Fruit fly (Drosophila melanogaster) whole organism, embryonic: ENCODE data around the gene CG15882.

Experiments used
- ATbp ChIP-seq: fragments of 200-800 bp; sonication (Bioruptor generic); optimal IDR thresholded peaks from 2 replicates; lab custom pipeline; 2017; ENCODE audit warnings: missing biosample characterization, mild to moderate bottlenecking, missing genetic modification characterization, missing genetic modification reagents
- Bdp1 ChIP-seq: fragments of 200-800 bp; sonication (Bioruptor generic); optimal IDR thresholded peaks from 3 replicates; lab custom pipeline; 2016; ENCODE audit warnings: missing biosample characterization, missing genetic modification characterization
- Bteb2 ChIP-seq: fragments of 200-800 bp; sonication (Bioruptor generic); optimal IDR thresholded peaks from 2 replicates; lab custom pipeline; 2016; ENCODE audit warnings: missing biosample characterization, missing genetic modification characterization
- CG10267 ChIP-seq: fragments of 200-800 bp; sonication (Bioruptor generic); optimal IDR thresholded peaks from 2 replicates; lab custom pipeline; 2018; ENCODE audit warnings: missing biosample characterization, mild to moderate bottlenecking, missing genetic modification characterization, moderate library complexity
- CG15479 ChIP-seq: fragments of 200-800 bp; sonication (Bioruptor generic); optimal IDR thresholded peaks from 3 replicates; lab custom pipeline; 2019; ENCODE audit warnings: missing biosample characterization, mild to moderate bottlenecking, missing genetic modification characterization, moderate library complexity
- CG17612 ChIP-seq: fragments of 200-800 bp; sonication (Bioruptor generic); IDR thresholded peaks from 2 replicates; pipeline ENCODE4 v1.3.6; 2022; ENCODE audit warnings: missing biosample characterization, missing genetic modification characterization
- CG1832 ChIP-seq: fragments of 200-800 bp; sonication (Bioruptor generic); optimal IDR thresholded peaks from 2 replicates; lab custom pipeline; 2017; ENCODE audit warnings: missing biosample characterization, mild to moderate bottlenecking, missing genetic modification characterization, inconsistent platforms
- CG2875 ChIP-seq: fragments of 200-800 bp; sonication (Bioruptor generic); optimal IDR thresholded peaks from 2 replicates; lab custom pipeline; 2017; ENCODE audit warnings: missing biosample characterization, mild to moderate bottlenecking, missing genetic modification characterization, missing genetic modification reagents
- CG3838 ChIP-seq: fragments of 200-800 bp; sonication (Bioruptor generic); optimal IDR thresholded peaks from 3 replicates; lab custom pipeline; 2016; ENCODE audit warnings: missing biosample characterization, missing genetic modification characterization
- CG5245 ChIP-seq: fragments of 200-800 bp; sonication (Bioruptor generic); optimal IDR thresholded peaks from 3 replicates; lab custom pipeline; 2016; ENCODE audit warnings: missing biosample characterization, missing genetic modification characterization
- CG6689 ChIP-seq: fragments of 200-800 bp; sonication (Bioruptor generic); IDR thresholded peaks from 2 replicates; pipeline ENCODE4 v1.3.6; 2022; ENCODE audit warnings: missing biosample characterization, missing genetic modification characterization
- CG7839 ChIP-seq: fragments of 200-800 bp; sonication (Bioruptor generic); optimal IDR thresholded peaks from 3 replicates; lab custom pipeline; 2018; ENCODE audit warnings: missing biosample characterization, mild to moderate bottlenecking, missing genetic modification characterization, moderate library complexity
- CG7928 ChIP-seq: fragments of 200-800 bp; sonication (Bioruptor generic); optimal IDR thresholded peaks from 2 replicates; lab custom pipeline; 2017; ENCODE audit warnings: missing biosample characterization, mild to moderate bottlenecking, missing genetic modification characterization
- CG8388 ChIP-seq: fragments of 200-800 bp; sonication (Bioruptor generic); optimal IDR thresholded peaks from 2 replicates; lab custom pipeline; 2019; ENCODE audit warnings: missing biosample characterization, mild to moderate bottlenecking, missing genetic modification characterization, moderate library complexity
- CG9817 ChIP-seq: fragments of 200-800 bp; sonication (Bioruptor generic); optimal IDR thresholded peaks from 2 replicates; lab custom pipeline; 2018; ENCODE audit warnings: missing biosample characterization, mild to moderate bottlenecking, missing genetic modification characterization, moderate library complexity
- CG9932 ChIP-seq: fragments of 200-800 bp; sonication (Bioruptor generic); IDR thresholded peaks from 2 replicates; pipeline ENCODE4 v1.3.6; 2022; ENCODE audit warnings: missing biosample characterization, missing genetic modification characterization
- CHES-1-like ChIP-seq: fragments of 200-800 bp; sonication (Bioruptor generic); optimal IDR thresholded peaks from 2 replicates; lab custom pipeline; 2016; ENCODE audit warnings: missing biosample characterization, missing genetic modification characterization
- Dad ChIP-seq: fragments of 200-800 bp; sonication (Bioruptor generic); optimal IDR thresholded peaks from 3 replicates; lab custom pipeline; 2016; ENCODE audit warnings: missing biosample characterization, missing genetic modification characterization
- Dip3 ChIP-seq: fragments of 200-800 bp; sonication (Bioruptor generic); optimal IDR thresholded peaks from 3 replicates; lab custom pipeline; 2016; ENCODE audit warnings: missing biosample characterization, missing genetic modification characterization
- Dll ChIP-seq: fragments of 200-800 bp; sonication (Bioruptor generic); IDR thresholded peaks from 4 replicates; pipeline ENCODE4 v1.3.6; 2022; ENCODE audit warnings: missing biosample characterization, missing genetic modification characterization; ENCODE audit not compliant: partially characterized antibody
- Doc2 ChIP-seq: fragments of 200-800 bp; sonication (Bioruptor generic); IDR thresholded peaks from 2 replicates; pipeline ENCODE4 v1.3.6; 2022; ENCODE audit warnings: missing biosample characterization, missing genetic modification characterization
- Doc3 ChIP-seq: fragments of 200-800 bp; sonication (Bioruptor generic); IDR thresholded peaks from 3 replicates; pipeline ENCODE4 v1.3.6; 2022; ENCODE audit warnings: missing biosample characterization, missing genetic modification characterization; ENCODE audit not compliant: partially characterized antibody
- E2f1 ChIP-seq: fragments of 200-800 bp; sonication (Bioruptor generic); IDR thresholded peaks from 2 replicates; pipeline ENCODE4 v1.3.6; 2022; ENCODE audit warnings: missing biosample characterization, missing genetic modification characterization
- Fer2 ChIP-seq: fragments of 200-800 bp; sonication (Bioruptor generic); optimal IDR thresholded peaks from 2 replicates; lab custom pipeline; 2018; ENCODE audit warnings: missing biosample characterization, mild to moderate bottlenecking, missing genetic modification characterization, moderate library complexity
- Hmr ChIP-seq: fragments of 200-800 bp; sonication (Bioruptor generic); optimal IDR thresholded peaks from 3 replicates; lab custom pipeline; 2017; ENCODE audit warnings: mild to moderate bottlenecking, missing biosample characterization, missing genetic modification reagents, missing genetic modification characterization
- Jarid2 ChIP-seq: fragments of 200-800 bp; sonication (Bioruptor generic); optimal IDR thresholded peaks from 3 replicates; lab custom pipeline; 2017; ENCODE audit warnings: mild to moderate bottlenecking, missing biosample characterization, missing genetic modification reagents, missing genetic modification characterization
- Myb ChIP-seq: fragments of 200-800 bp; sonication (Bioruptor generic); optimal IDR thresholded peaks from 2 replicates; lab custom pipeline; 2016; ENCODE audit warnings: missing biosample characterization, missing genetic modification characterization
- Oli ChIP-seq: fragments of 200-800 bp; sonication (Bioruptor generic); optimal IDR thresholded peaks from 2 replicates; lab custom pipeline; 2018; ENCODE audit warnings: missing biosample characterization, mild to moderate bottlenecking, missing genetic modification characterization, moderate library complexity
- Poxn ChIP-seq: fragments of 200-800 bp; sonication (Bioruptor generic); IDR thresholded peaks from 2 replicates; pipeline ENCODE4 v1.3.6; 2022; ENCODE audit warnings: missing biosample characterization, missing genetic modification characterization
- Sin3A ChIP-seq: fragments of >200 bp; optimal IDR thresholded peaks from 2 replicates; lab custom pipeline; 2018
- cad ChIP-seq: fragments of >200 bp; optimal IDR thresholded peaks from 2 replicates; lab custom pipeline; 2017; ENCODE audit warnings: missing biosample characterization, missing genetic modification characterization
- emc ChIP-seq: fragments of 200-800 bp; sonication (Bioruptor generic); optimal IDR thresholded peaks from 2 replicates; lab custom pipeline; 2016; ENCODE audit warnings: missing biosample characterization, missing genetic modification characterization
- fd3F ChIP-seq: fragments of 200-800 bp; sonication (Bioruptor generic); optimal IDR thresholded peaks from 2 replicates; lab custom pipeline; 2018; ENCODE audit warnings: missing biosample characterization, mild to moderate bottlenecking, missing genetic modification characterization, moderate library complexity
- ftz-f1 ChIP-seq: fragments of 200-800 bp; sonication (Bioruptor generic); optimal IDR thresholded peaks from 2 replicates; lab custom pipeline; 2016; ENCODE audit warnings: missing biosample characterization, missing genetic modification characterization
- gcm ChIP-seq: fragments of 200-800 bp; sonication (Bioruptor generic); optimal IDR thresholded peaks from 2 replicates; lab custom pipeline; 2019; ENCODE audit warnings: missing biosample characterization, mild to moderate bottlenecking, missing genetic modification characterization, moderate library complexity
- gfzf ChIP-seq: fragments of 200-800 bp; sonication (Bioruptor generic); optimal IDR thresholded peaks from 2 replicates; lab custom pipeline; 2016; ENCODE audit warnings: missing biosample characterization, mild to moderate bottlenecking, missing genetic modification characterization, moderate library complexity
- ham ChIP-seq: fragments of 200-800 bp; sonication (Bioruptor generic); IDR thresholded peaks from 2 replicates; pipeline ENCODE4 v1.3.6; 2022; ENCODE audit warnings: missing biosample characterization, missing genetic modification characterization
- lilli ChIP-seq: fragments of 200-800 bp; sonication (Bioruptor generic); optimal IDR thresholded peaks from 3 replicates; lab custom pipeline; 2016; ENCODE audit warnings: missing biosample characterization, missing genetic modification characterization
- mam ChIP-seq: fragments of 200-800 bp; sonication (Bioruptor generic); optimal IDR thresholded peaks from 3 replicates; lab custom pipeline; 2016; ENCODE audit warnings: missing biosample characterization, missing genetic modification characterization
- nau ChIP-seq: fragments of 200-800 bp; sonication (Bioruptor generic); optimal IDR thresholded peaks from 3 replicates; lab custom pipeline; 2017; ENCODE audit warnings: missing biosample characterization, mild to moderate bottlenecking, missing genetic modification characterization, missing genetic modification reagents
- nerfin-1 ChIP-seq: fragments of 200-800 bp; sonication (Bioruptor generic); optimal IDR thresholded peaks from 3 replicates; lab custom pipeline; 2019; ENCODE audit warnings: missing biosample characterization, mild to moderate bottlenecking, missing genetic modification characterization, moderate library complexity
- nmo ChIP-seq: fragments of 200-800 bp; sonication (Bioruptor generic); optimal IDR thresholded peaks from 2 replicates; lab custom pipeline; 2018; ENCODE audit warnings: missing biosample characterization, mild to moderate bottlenecking, missing genetic modification characterization, moderate library complexity
- ranshi ChIP-seq: fragments of 200-800 bp; sonication (Bioruptor generic); IDR thresholded peaks from 2 replicates; pipeline ENCODE4 v1.3.6; 2022; ENCODE audit warnings: missing biosample characterization, missing genetic modification characterization
- ro ChIP-seq: fragments of 200-800 bp; sonication (Bioruptor generic); IDR thresholded peaks from 2 replicates; pipeline ENCODE4 v1.3.6; 2022; ENCODE audit warnings: missing biosample characterization, missing genetic modification characterization
- row ChIP-seq: fragments of 200-800 bp; sonication (Bioruptor generic); IDR thresholded peaks from 3 replicates; pipeline ENCODE4 v1.3.6; 2022; ENCODE audit warnings: missing biosample characterization, missing genetic modification characterization
- sisA ChIP-seq: fragments of 200-800 bp; sonication (Bioruptor generic); IDR thresholded peaks from 2 replicates; pipeline ENCODE4 v1.3.6; 2022; ENCODE audit warnings: missing biosample characterization, missing genetic modification characterization
- sr ChIP-seq: fragments of 200-800 bp; sonication (Bioruptor generic); IDR thresholded peaks from 3 replicates; pipeline ENCODE4 v1.3.6; 2022; ENCODE audit warnings: missing biosample characterization, missing genetic modification characterization
- stc ChIP-seq: fragments of 200-800 bp; sonication (Bioruptor generic); IDR thresholded peaks from 2 replicates; pipeline ENCODE4 v1.3.6; 2022; ENCODE audit warnings: missing biosample characterization, missing genetic modification characterization
- vnd ChIP-seq: fragments of 200-800 bp; sonication (Bioruptor generic); IDR thresholded peaks from 3 replicates; pipeline ENCODE4 v1.3.6; 2022; ENCODE audit warnings: missing biosample characterization, missing genetic modification characterization; ENCODE audit not compliant: partially characterized antibody
- zfh2 ChIP-seq: fragments of 200-800 bp; sonication (Bioruptor generic); optimal IDR thresholded peaks from 2 replicates; lab custom pipeline; 2016; ENCODE audit warnings: missing biosample characterization, missing genetic modification characterization

Gene CG15882

dm6 chrX:19152570-19153287 is 28.5 kb upstream of the CG15882 start (continued):
- TF ChIP-seq CG7839 (tag; lab: Kevin White, UChicago) = peak; percentile 66
- peak; percentile 61 for TF ChIP-seq row (GFP tag; lab: Robert Waterston, UW)
- TF ChIP-seq stc (GFP tag; lab: Robert Waterston, UW) = peak; percentile 45
- TF ChIP-seq gfzf (GFP tag; lab: Kevin White, UChicago) = no peak
- TF ChIP-seq CG6689 (GFP tag; lab: Robert Waterston, UW) = peak; percentile 59
- no peak for TF ChIP-seq CHES-1-like (GFP tag; lab: Kevin White, UChicago)
- no peak for TF ChIP-seq cad (GFP tag; lab: Kevin White, UChicago)
- TF ChIP-seq nmo (GFP tag; lab: Kevin White, UChicago) = peak; percentile 72
- TF ChIP-seq vnd (GFP tag; lab: Robert Waterston, UW) = no peak
- peak; percentile 52 for TF ChIP-seq CG10267
- no peak for TF ChIP-seq Fer2 (tag; lab: Kevin White, UChicago)
- no peak for TF ChIP-seq Bdp1 (GFP tag; lab: Kevin White, UChicago)
- TF ChIP-seq Dad (GFP tag; lab: Kevin White, UChicago) = no peak
- no peak for TF ChIP-seq Doc2 (GFP tag; lab: Robert Waterston, UW)
- peak; percentile 51 for TF ChIP-seq ATbp (GFP tag; lab: Kevin White, UChicago)
- peak; percentile 46 for TF ChIP-seq sisA (GFP tag; lab: Robert Waterston, UW)
- peak; percentile 34 for TF ChIP-seq CG9817 (tag; lab: Kevin White, UChicago)
- 0 out of 2 replicates have a peak, but pooled peaks have one; percentile 13 for TF ChIP-seq ro
- no peak for TF ChIP-seq Dll (GFP tag; lab: Robert Waterston, UW)
- no peak for TF ChIP-seq CG9932
- peak; percentile 8 for TF ChIP-seq nerfin-1 (tag; lab: Kevin White, UChicago)
- peak; percentile 39; the same call in 1 of the 2 replicates for TF ChIP-seq E2f1 (GFP tag; lab: Robert Waterston, UW)
- peak; percentile 54 for TF ChIP-seq CG2875 (GFP tag; lab: Kevin White, UChicago)
- TF ChIP-seq emc = no peak
- no peak for TF ChIP-seq CG1832 (GFP tag; lab: Kevin White, UChicago)
- peak; percentile 64 for TF ChIP-seq CG8388
- TF ChIP-seq CG17612 (GFP tag; lab: Robert Waterston, UW) = no peak
- peak; percentile 43 for TF ChIP-seq fd3F
- TF ChIP-seq Sin3A (lab: Kevin White, UChicago) = no peak
- peak; percentile 45; the same call in 1 of the 2 replicates for TF ChIP-seq ranshi (GFP tag; lab: Robert Waterston, UW)
- peak; percentile 51 for TF ChIP-seq gcm
- TF ChIP-seq mam = no peak
- TF ChIP-seq ftz-f1 (GFP tag; lab: Kevin White, UChicago) = no peak
- no peak for TF ChIP-seq ham
- TF ChIP-seq CG3838 (GFP tag; lab: Kevin White, UChicago) = no peak
- no peak for TF ChIP-seq Doc3
- peak; percentile 5 for TF ChIP-seq nau (GFP tag; lab: Kevin White, UChicago)
- no peak for TF ChIP-seq sr (GFP tag; lab: Robert Waterston, UW)
- TF ChIP-seq Myb (GFP tag; lab: Kevin White, UChicago) = no peak
- TF ChIP-seq lilli (GFP tag; lab: Kevin White, UChicago) = peak; percentile 35
- no peak for TF ChIP-seq zfh2 (GFP tag; lab: Kevin White, UChicago)
- TF ChIP-seq Oli (tag; lab: Kevin White, UChicago) = peak; percentile 77
- TF ChIP-seq CG5245 = peak; percentile 22
- no peak for TF ChIP-seq CG15479 (GFP tag; lab: Kevin White, UChicago)
- TF ChIP-seq CG7928 = no peak
- no peak for TF ChIP-seq Jarid2
- TF ChIP-seq Poxn (GFP tag; lab: Robert Waterston, UW) = no peak
- TF ChIP-seq Hmr (GFP tag; lab: Kevin White, UChicago) = peak; percentile 17
- no peak for TF ChIP-seq Dip3 (GFP tag; lab: Kevin White, UChicago)
- TF ChIP-seq Bteb2 (GFP tag; lab: Kevin White, UChicago) = peak; percentile 38
